Fruit fly (Drosophila melanogaster) whole organism, embryonic: ENCODE data around the gene ova.

Experiments used
- Blimp-1 ChIP-seq: fragments of 200-800 bp; sonication (Bioruptor generic); optimal IDR thresholded peaks from 3 replicates; lab custom pipeline; 2018; ENCODE audit warnings: missing biosample characterization, missing genetic modification characterization, mild to moderate bottlenecking, moderate library complexity, missing genetic modification reagents
- CG7357 ChIP-seq: fragments of 200-800 bp; sonication (Bioruptor generic); IDR thresholded peaks from 3 replicates; pipeline ENCODE4 v1.3.6; 2022; ENCODE audit warnings: missing biosample characterization, missing genetic modification characterization
- NC2β ChIP-seq: fragments of 200-800 bp; sonication (Bioruptor generic); optimal IDR thresholded peaks from 2 replicates; lab custom pipeline; 2016; ENCODE audit warnings: missing biosample characterization, missing genetic modification characterization
- Sin3A ChIP-seq: fragments of >200 bp; optimal IDR thresholded peaks from 2 replicates; lab custom pipeline; 2018
- psq ChIP-seq: fragments of 200-800 bp; sonication (Bioruptor generic); optimal IDR thresholded peaks from 2 replicates; lab custom pipeline; 2017; ENCODE audit warnings: missing biosample characterization, missing genetic modification characterization
- slbo ChIP-seq: fragments of 200-800 bp; sonication (Bioruptor generic); IDR thresholded peaks from 2 replicates; pipeline ENCODE4 v1.3.6; 2022; ENCODE audit warnings: missing biosample characterization, missing genetic modification characterization
- tin ChIP-seq: fragments of 200-800 bp; sonication (Bioruptor generic); optimal IDR thresholded peaks from 3 replicates; lab custom pipeline; 2016; ENCODE audit warnings: missing biosample characterization, missing genetic modification characterization
- tx ChIP-seq: fragments of 200-800 bp; sonication (Bioruptor generic); optimal IDR thresholded peaks from 2 replicates; lab custom pipeline; 2016; ENCODE audit warnings: missing biosample characterization, missing genetic modification characterization

dm6 chr2L:10280772-10281171 lies 49.3 kb upstream of the ova start, which contains the start of gene CG34043:
- TF ChIP-seq tx (no peak), psq (no peak), tin (no peak), Blimp-1 (no peak), CG7357 (GFP tag; lab: Robert Waterston, UW) (no peak), slbo (no peak), Sin3A (lab: Kevin White, UChicago) (no peak), NC2β (GFP tag; lab: Kevin White, UChicago) (no peak)
